Fruit fly (Drosophila melanogaster): ENCODE data around the gene CG3246.

The CG3246 gene

DNA sequence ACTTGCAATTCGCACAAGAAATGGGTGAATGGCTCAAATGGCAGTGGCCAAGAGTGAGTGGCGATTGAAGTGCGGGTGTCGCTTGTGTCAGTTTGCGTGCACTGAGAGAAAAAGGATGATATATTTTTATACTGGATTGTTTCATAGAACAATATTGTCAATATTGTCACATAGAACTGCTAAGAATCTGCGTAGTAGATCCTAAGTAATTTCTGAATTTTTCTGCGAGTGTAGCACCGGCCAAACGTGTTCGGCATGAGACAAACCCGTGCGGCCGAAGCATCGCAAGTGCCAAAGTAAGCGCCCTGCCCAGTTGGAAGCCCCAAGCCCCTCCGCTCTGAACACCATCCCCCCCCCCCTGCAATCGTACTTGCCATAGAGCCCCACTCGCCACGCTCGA lies 21.4 kb downstream of the CG3246 start (continued):
- TF ChIP-seq Rx (GFP tag; IDR thresholded peaks at IDR 0.05): peak; percentile 82
- no peak for TF ChIP-seq gro (GFP tag; optimal IDR thresholded peaks at IDR 0.05)
- TF ChIP-seq CG6854 (GFP tag; optimal IDR thresholded peaks at IDR 0.05): no peak
- TF ChIP-seq CG31365 (tag; optimal IDR thresholded peaks at IDR 0.05): peak; percentile 28
- TF ChIP-seq CG6175 (GFP tag; IDR thresholded peaks at IDR 0.05): peak; percentile 42; the same call in 2 of the 3 replicates
- TF ChIP-seq seq (GFP tag; IDR thresholded peaks at IDR 0.05): 0 out of 2 replicates have a peak, but pooled peaks have one; percentile 38
- no peak for TF ChIP-seq CG3163 (GFP tag; optimal IDR thresholded peaks at IDR 0.05)
- TF ChIP-seq salm (tag; optimal IDR thresholded peaks at IDR 0.05): peak; percentile 25
- TF ChIP-seq CG2202 (tag; optimal IDR thresholded peaks at IDR 0.05): peak; percentile 10
- no peak for TF ChIP-seq GATAe (GFP tag; conservative IDR thresholded peaks at IDR 0.05)
- peak in 1 of 2 experiments; percentile 37 for TF ChIP-seq bsh (GFP tag; optimal IDR thresholded peaks at IDR 0.05)
- no peak for TF ChIP-seq bbx (GFP tag; IDR thresholded peaks at IDR 0.05; ENCODE audit: partially characterized antibody)
- TF ChIP-seq btn (GFP tag; optimal IDR thresholded peaks at IDR 0.05): no peak
- peak; percentile 93 for TF ChIP-seq cwo (GFP tag; optimal IDR thresholded peaks at IDR 0.05)
- peak; percentile 82 for TF ChIP-seq Ptx1 (GFP tag; IDR thresholded peaks at IDR 0.05)
- TF ChIP-seq lab (GFP tag; optimal IDR thresholded peaks at IDR 0.05): peak; percentile 80
- TF ChIP-seq CG3726 (GFP tag; IDR thresholded peaks at IDR 0.05): peak; percentile 79; the same call in 1 of the 3 replicates
- no peak for TF ChIP-seq gfzf (GFP tag; optimal IDR thresholded peaks at IDR 0.05)
- TF ChIP-seq CG13624 (GFP tag; optimal IDR thresholded peaks at IDR 0.05): no peak
- peak; percentile 33 for TF ChIP-seq CG17802 (tag; optimal IDR thresholded peaks at IDR 0.05)
- peak; percentile 84 for TF ChIP-seq CG17359 (tag; optimal IDR thresholded peaks at IDR 0.05)
- no peak for TF ChIP-seq Hr39 (optimal IDR thresholded peaks at IDR 0.05)
- no peak for TF ChIP-seq Dp (GFP tag; optimal IDR thresholded peaks at IDR 0.05)
- TF ChIP-seq ase (GFP tag; IDR thresholded peaks at IDR 0.05): peak; percentile 81
- TF ChIP-seq CG1832 (GFP tag; optimal IDR thresholded peaks at IDR 0.05): no peak
- peak; percentile 73 for TF ChIP-seq CG6689 (GFP tag; IDR thresholded peaks at IDR 0.05)
- peak; percentile 71 for TF ChIP-seq CG32532 (GFP tag; IDR thresholded peaks at IDR 0.05)
- peak; percentile 75 for TF ChIP-seq E2f1 (GFP tag; IDR thresholded peaks at IDR 0.05)
- TF ChIP-seq E2f2 (GFP tag; IDR thresholded peaks at IDR 0.05): peak; percentile 49
- TF ChIP-seq CG8290 (GFP tag; optimal IDR thresholded peaks at IDR 0.05): no peak
- TF ChIP-seq CG8290 (tag; optimal IDR thresholded peaks at IDR 0.05): peak in 1 of 2 experiments; percentile 38
- peak; percentile 73 for TF ChIP-seq Fer1 (GFP tag; optimal IDR thresholded peaks at IDR 0.05)
- no peak for TF ChIP-seq CG15073 (GFP tag; optimal IDR thresholded peaks at IDR 0.05)
- TF ChIP-seq CG7928 (GFP tag; optimal IDR thresholded peaks at IDR 0.05): no peak
- TF ChIP-seq CG4707 (GFP tag; optimal IDR thresholded peaks at IDR 0.05): no peak
- TF ChIP-seq CG11085 (GFP tag; IDR thresholded peaks at IDR 0.05): 0 out of 2 replicates have a peak, but pooled peaks have one; percentile 21
- peak; percentile 76 for TF ChIP-seq CG2712 (tag; optimal IDR thresholded peaks at IDR 0.05)
- peak; percentile 39; the same call in 1 of the 2 replicates for TF ChIP-seq CkIIα-i1 (GFP tag; IDR thresholded peaks at IDR 0.05)
- peak; percentile 63 for TF ChIP-seq H2.0 (GFP tag; IDR thresholded peaks at IDR 0.05)
- TF ChIP-seq phol (tag; optimal IDR thresholded peaks at IDR 0.05): peak; percentile 77
- TF ChIP-seq HmgD (GFP tag; optimal IDR thresholded peaks at IDR 0.05): no peak
- peak; percentile 71 for TF ChIP-seq zfh1 (GFP tag; IDR thresholded peaks at IDR 0.05)
- peak; percentile 37; the same call in 1 of the 2 replicates for TF ChIP-seq onecut (GFP tag; IDR thresholded peaks at IDR 0.05)
- TF ChIP-seq CG9215 (GFP tag; IDR thresholded peaks at IDR 0.05): peak; percentile 54
- peak; percentile 54 for TF ChIP-seq al (GFP tag; IDR thresholded peaks at IDR 0.05)
- TF ChIP-seq gce (GFP tag; IDR thresholded peaks at IDR 0.05): peak; percentile 59; the same call in 1 of the 3 replicates
- peak; percentile 58; the same call in 1 of the 2 replicates for TF ChIP-seq CG11247 (GFP tag; IDR thresholded peaks at IDR 0.05)
- no peak for TF ChIP-seq Dref (GFP tag; IDR thresholded peaks at IDR 0.05)
- peak; percentile 8 for TF ChIP-seq CTCF (GFP tag; optimal IDR thresholded peaks at IDR 0.05)
- no peak for TF ChIP-seq Bgb (GFP tag; IDR thresholded peaks at IDR 0.05; ENCODE audit: partially characterized antibody)
- 0 out of 2 replicates have a peak, but pooled peaks have one; percentile 9 for TF ChIP-seq chm (GFP tag; IDR thresholded peaks at IDR 0.05)
- peak; percentile 57 for TF ChIP-seq Hr3 (GFP tag; optimal IDR thresholded peaks at IDR 0.05)
- peak; percentile 55 for TF ChIP-seq Mad (GFP tag; optimal IDR thresholded peaks at IDR 0.05)
